Worm (Caenorhabditis elegans) whole organism, L1 larva: Measurements from ENCODE around the gene gipc-1.

ENCODE experiments used
- C16A3.4 ChIP-seq: fragments of 150-350 bp; optimal IDR thresholded peaks from 2 replicates; lab custom pipeline; 2014; ENCODE audit warnings: missing biosample characterization, missing genetic modification characterization
- F16B12.6 ChIP-seq: fragments of 150-350 bp; optimal IDR thresholded peaks from 2 replicates; lab custom pipeline; 2014; ENCODE audit warnings: missing biosample characterization, missing genetic modification characterization
- aha-1 ChIP-seq: fragments of 150-350 bp; optimal IDR thresholded peaks from 2 replicates; lab custom pipeline; 2014; ENCODE audit warnings: missing biosample characterization, missing genetic modification characterization
- alr-1 ChIP-seq: fragments of 200-800 bp; sonication (Bioruptor generic); optimal IDR thresholded peaks from 2 replicates; lab custom pipeline; 2018; ENCODE audit warnings: borderline replicate concordance, mild to moderate bottlenecking, missing genetic modification characterization, missing compliant biosample characterization
- blmp-1 ChIP-seq: fragments of 150-350 bp; optimal IDR thresholded peaks from 2 replicates; lab custom pipeline; 2014; ENCODE audit warnings: missing biosample characterization, missing genetic modification characterization
- ceh-63 ChIP-seq: fragments of 200-800 bp; sonication (Bioruptor generic); optimal IDR thresholded peaks from 2 replicates; lab custom pipeline; 2018; ENCODE audit warnings: mild to moderate bottlenecking, missing genetic modification characterization, missing compliant biosample characterization
- ceh-8 ChIP-seq: fragments of 200-800 bp; sonication (Bioruptor generic); optimal IDR thresholded peaks from 2 replicates; lab custom pipeline; 2018; ENCODE audit warnings: mild to moderate bottlenecking, missing genetic modification characterization, moderate library complexity, missing compliant biosample characterization
- ceh-88 ChIP-seq: fragments of 200-800 bp; sonication (Bioruptor generic); IDR thresholded peaks from 2 replicates; pipeline ENCODE4 v1.3.6; 2022; ENCODE audit warnings: missing genetic modification characterization, missing compliant biosample characterization
- ceh-90 ChIP-seq: sonication (generic microtip); optimal IDR thresholded peaks from 2 replicates; lab custom pipeline; 2016; ENCODE audit warnings: missing genetic modification characterization, missing compliant biosample characterization
- ces-1 ChIP-seq: fragments of 150-350 bp; optimal IDR thresholded peaks from 2 replicates; lab custom pipeline; 2014; ENCODE audit warnings: missing biosample characterization, missing genetic modification reagents, missing genetic modification characterization
- efl-1 ChIP-seq, 4 experiments: fragments of 150-350 bp; optimal IDR thresholded peaks in 3 of 4; peaks in 1 of 4; 1 replicate in 1 of 4; 2 replicates in 3 of 4; lab custom pipeline; 2014; ENCODE audit warnings: missing biosample characterization in 2 of 4, missing genetic modification characterization in 2 of 4, missing genetic modification reagents in 2 of 4
- efl-3 ChIP-seq: fragments of 200-800 bp; sonication (Bioruptor generic); optimal IDR thresholded peaks from 2 replicates; lab custom pipeline; 2018; ENCODE audit warnings: mild to moderate bottlenecking, missing genetic modification characterization, missing compliant biosample characterization
- egl-13 ChIP-seq: sonication (generic microtip); optimal IDR thresholded peaks from 2 replicates; lab custom pipeline; 2016; ENCODE audit warnings: missing genotype, missing genetic modification reagents, missing genetic modification characterization, missing compliant biosample characterization
- elt-3 ChIP-seq, 6 experiments: fragments of 150-350 bp in 1 of 6; sonication (generic microtip); optimal IDR thresholded peaks; 2 replicates each; lab custom pipeline; 2017 to 2018; ENCODE audit warnings: missing biosample characterization in 6 of 6, missing genetic modification characterization in 6 of 6, inconsistent platforms in 1 of 6
- fkh-10 ChIP-seq: sonication (generic microtip); optimal IDR thresholded peaks from 2 replicates; lab custom pipeline; 2017; ENCODE audit warnings: missing biosample characterization, missing genetic modification reagents, missing genetic modification characterization
- grh-1 ChIP-seq: fragments of 200-800 bp; sonication (Bioruptor generic); IDR thresholded peaks from 2 replicates; pipeline ENCODE4 v1.3.6; 2022; ENCODE audit warnings: missing genetic modification reagents, missing genetic modification characterization, missing compliant biosample characterization
- hlh-17 ChIP-seq: fragments of 200-800 bp; sonication (Bioruptor generic); optimal IDR thresholded peaks from 2 replicates; lab custom pipeline; 2018; ENCODE audit warnings: missing genetic modification characterization, mild to moderate bottlenecking, missing compliant biosample characterization, moderate library complexity, borderline replicate concordance
- hpl-2 ChIP-seq: fragments of 150-350 bp; optimal IDR thresholded peaks from 2 replicates; lab custom pipeline; 2014; ENCODE audit warnings: missing biosample characterization, missing genetic modification reagents, missing genetic modification characterization
- irx-1 ChIP-seq: sonication (generic microtip); optimal IDR thresholded peaks from 2 replicates; lab custom pipeline; 2016; ENCODE audit warnings: missing genetic modification characterization, missing compliant biosample characterization
- jun-1 ChIP-seq: fragments of 150-350 bp; optimal IDR thresholded peaks from 2 replicates; lab custom pipeline; 2014; ENCODE audit warnings: missing biosample characterization, missing genetic modification reagents, missing genetic modification characterization
- lin-13 ChIP-seq: fragments of 150-350 bp; optimal IDR thresholded peaks from 2 replicates; lab custom pipeline; 2014; ENCODE audit warnings: missing biosample characterization, missing genetic modification reagents, missing genetic modification characterization
- lin-14 ChIP-seq: fragments of 200-800 bp; sonication (Bioruptor generic); optimal IDR thresholded peaks from 2 replicates; lab custom pipeline; 2018; ENCODE audit warnings: mild to moderate bottlenecking, missing genetic modification characterization, moderate library complexity, missing compliant biosample characterization
- lin-15B ChIP-seq: fragments of 150-350 bp; sonication (generic microtip); optimal IDR thresholded peaks from 3 replicates; lab custom pipeline; 2014; ENCODE audit warnings: missing biosample characterization, missing genetic modification characterization
- lin-39 ChIP-seq: fragments of 150-350 bp; optimal IDR thresholded peaks from 2 replicates; lab custom pipeline; 2014; ENCODE audit warnings: missing biosample characterization, missing genetic modification reagents, missing genetic modification characterization
- mab-9 ChIP-seq: fragments of 200-800 bp; sonication (Bioruptor generic); IDR thresholded peaks from 2 replicates; pipeline ENCODE4 v1.3.6; 2022; ENCODE audit warnings: missing genetic modification reagents, missing genetic modification characterization, missing compliant biosample characterization
- mdl-1 ChIP-seq, 2 experiments: fragments of 150-350 bp; optimal IDR thresholded peaks; 2 replicates each; lab custom pipeline; 2014 to 2017; ENCODE audit warnings: missing biosample characterization in 2 of 2, missing genetic modification characterization in 2 of 2, inconsistent platforms in 1 of 2
- mep-1 ChIP-seq: fragments of 150-350 bp; optimal IDR thresholded peaks from 2 replicates; lab custom pipeline; 2014; ENCODE audit warnings: missing biosample characterization, missing genetic modification characterization
- nhr-11 ChIP-seq: fragments of 150-350 bp; optimal IDR thresholded peaks from 2 replicates; lab custom pipeline; 2014; ENCODE audit warnings: missing biosample characterization, missing genetic modification characterization
- nhr-12 ChIP-seq: sonication (generic microtip); optimal IDR thresholded peaks from 2 replicates; lab custom pipeline; 2017; ENCODE audit warnings: missing biosample characterization, missing genetic modification characterization
- nhr-19 ChIP-seq: fragments of 200-800 bp; sonication (Bioruptor generic); conservative IDR thresholded peaks from 2 replicates; pipeline ENCODE4 v1.3.6; 2022; ENCODE audit warnings: missing genetic modification characterization, missing compliant biosample characterization
- nhr-20 ChIP-seq: sonication (generic microtip); optimal IDR thresholded peaks from 2 replicates; lab custom pipeline; 2016; ENCODE audit warnings: mild to moderate bottlenecking, missing genetic modification characterization, missing compliant biosample characterization
- nhr-71 ChIP-seq: sonication (generic microtip); optimal IDR thresholded peaks from 2 replicates; lab custom pipeline; 2016; ENCODE audit warnings: mild to moderate bottlenecking, missing genetic modification characterization, moderate library complexity, missing compliant biosample characterization
- nhr-77 ChIP-seq: fragments of 150-350 bp; optimal IDR thresholded peaks from 2 replicates; lab custom pipeline; 2014; ENCODE audit warnings: missing biosample characterization, missing genetic modification characterization
- nhr-84 ChIP-seq: sonication (generic microtip); optimal IDR thresholded peaks from 2 replicates; lab custom pipeline; 2017; ENCODE audit warnings: missing biosample characterization, missing genetic modification characterization
- nhr-85 ChIP-seq: sonication (generic microtip); peaks from one replicate; lab custom pipeline; 2016; ENCODE audit warnings: missing genetic modification characterization, inconsistent platforms, missing compliant biosample characterization
- nhr-90 ChIP-seq: sonication (generic microtip); optimal IDR thresholded peaks from 2 replicates; lab custom pipeline; 2016; ENCODE audit warnings: mild to moderate bottlenecking, missing genetic modification characterization, missing compliant biosample characterization; ENCODE audit not compliant: poor library complexity
- pax-3 ChIP-seq: fragments of 200-800 bp; sonication (Bioruptor generic); optimal IDR thresholded peaks from 2 replicates; lab custom pipeline; 2018; ENCODE audit warnings: mild to moderate bottlenecking, missing genetic modification characterization, moderate library complexity, missing compliant biosample characterization
- pqm-1 ChIP-seq: sonication (generic microtip); optimal IDR thresholded peaks from 3 replicates; lab custom pipeline; 2017; ENCODE audit warnings: missing biosample characterization, missing genetic modification characterization
- rnt-1 ChIP-seq: sonication (generic microtip); optimal IDR thresholded peaks from 2 replicates; lab custom pipeline; 2016; ENCODE audit warnings: mild to moderate bottlenecking, missing genetic modification characterization, moderate library complexity, missing compliant biosample characterization
- skn-1 ChIP-seq: fragments of 150-350 bp; optimal IDR thresholded peaks from 2 replicates; lab custom pipeline; 2014; ENCODE audit warnings: missing biosample characterization, missing genetic modification characterization
- sup-37 ChIP-seq: fragments of 200-800 bp; sonication (Bioruptor generic); optimal IDR thresholded peaks from 2 replicates; lab custom pipeline; 2018; ENCODE audit warnings: mild to moderate bottlenecking, missing genetic modification characterization, missing compliant biosample characterization
- swsn-7 ChIP-seq: sonication (generic microtip); optimal IDR thresholded peaks from 2 replicates; lab custom pipeline; 2016; ENCODE audit warnings: missing genetic modification characterization, missing compliant biosample characterization
- tbx-2 ChIP-seq: sonication (generic microtip); optimal IDR thresholded peaks from 2 replicates; lab custom pipeline; 2016; ENCODE audit warnings: missing genetic modification characterization, missing compliant biosample characterization
- unc-130 ChIP-seq: fragments of 150-350 bp; optimal IDR thresholded peaks from 2 replicates; lab custom pipeline; 2017; ENCODE audit warnings: missing biosample characterization, missing genetic modification characterization, inconsistent platforms
- unc-30 ChIP-seq: sonication (generic microtip); optimal IDR thresholded peaks from 2 replicates; lab custom pipeline; 2017; ENCODE audit warnings: missing biosample characterization, missing genetic modification characterization
- unc-98 ChIP-seq: fragments of 200-800 bp; sonication (Bioruptor generic); IDR thresholded peaks from 2 replicates; pipeline ENCODE4 v1.3.6; 2022; ENCODE audit warnings: missing genetic modification characterization, missing compliant biosample characterization
- zag-1 ChIP-seq: fragments of 150-350 bp; optimal IDR thresholded peaks from 2 replicates; lab custom pipeline; 2014; ENCODE audit warnings: missing biosample characterization, missing genetic modification characterization
- zip-4 ChIP-seq: fragments of 200-800 bp; sonication (Bioruptor generic); optimal IDR thresholded peaks from 2 replicates; lab custom pipeline; 2018; ENCODE audit warnings: mild to moderate bottlenecking, missing genetic modification characterization, moderate library complexity, missing compliant biosample characterization
- ztf-11 ChIP-seq, 2 experiments: sonication (generic microtip); optimal IDR thresholded peaks; 2 replicates each; lab custom pipeline; 2016 to 2017; ENCODE audit warnings: missing genetic modification characterization in 2 of 2, missing biosample characterization in 1 of 2, missing compliant biosample characterization in 1 of 2

gipc-1 gene

DNA sequence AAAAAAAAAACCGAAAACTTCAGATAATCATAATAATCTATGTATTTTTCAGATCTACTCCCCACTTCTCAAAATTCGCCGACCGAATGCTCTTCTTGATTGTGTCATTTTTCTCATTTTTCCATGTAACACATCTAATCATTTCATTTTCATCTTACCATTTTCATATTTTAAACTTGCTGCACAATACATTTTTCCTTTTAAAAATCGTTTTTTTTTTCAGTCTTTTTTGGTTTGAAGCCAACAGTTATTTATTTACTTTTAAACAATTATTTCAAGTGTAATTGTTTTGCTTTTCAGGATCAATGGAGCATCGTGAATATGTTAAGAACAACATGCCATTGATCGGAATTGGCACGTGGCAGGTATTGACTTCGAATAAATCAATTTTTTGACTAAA lies 11.5 kb upstream of the gipc-1 start, which contains the start of gene C35D10.6:
C35D10.6 (plus strand) TSS at position 301 of the 400 bp plus-strand sequence.
- TF ChIP-seq efl-1 (optimal IDR thresholded peaks at IDR 0.05; lab: Kevin White, UChicago): no peak
- peak in 1 of 2 experiments; percentile 76 for TF ChIP-seq efl-1 (GFP tag; optimal IDR thresholded peaks at IDR 0.05 in 1 of 2; lab: Kevin White, UChicago)
- TF ChIP-seq swsn-7 (tag; lab: Kevin White, UChicago): no peak
- TF ChIP-seq nhr-12 (tag; lab: Kevin White, UChicago): no peak

DNA sequence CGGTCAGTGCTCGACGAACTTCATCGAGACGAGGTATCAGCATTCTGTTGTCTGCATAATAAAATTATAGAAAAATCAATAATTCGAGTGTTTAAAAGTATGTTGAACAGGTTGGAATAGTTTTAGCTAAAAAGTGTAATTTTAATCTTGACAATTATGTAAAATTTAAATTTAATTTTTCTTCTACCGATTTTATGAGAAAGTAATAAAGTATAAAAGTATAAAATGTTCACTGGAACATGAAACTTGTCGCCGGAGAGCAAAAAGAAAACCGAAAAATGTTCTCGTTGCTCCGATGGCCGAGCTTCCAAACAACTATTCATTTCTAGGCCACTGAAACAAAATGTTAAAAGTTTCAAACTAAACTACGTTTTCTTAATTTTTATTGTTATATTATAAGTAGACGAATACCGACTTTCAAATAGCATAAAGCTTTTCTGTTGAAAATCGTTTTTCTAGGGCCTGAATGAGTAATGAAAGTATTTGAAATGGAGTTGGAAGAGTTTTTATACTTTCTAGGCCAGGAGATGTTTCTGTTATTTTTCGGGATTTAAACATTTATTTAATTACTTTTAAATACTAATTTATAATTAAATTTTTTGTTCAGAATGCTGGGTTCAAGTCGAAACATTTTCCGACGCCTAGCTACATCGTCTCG lies 8.7 kb upstream of the gipc-1 start, which contains the start of the genes C35D10.10 and C35D10.5:
C35D10.10 (minus strand) TSS at position 51 of the 658 bp plus-strand sequence.
C35D10.5 (plus strand) TSS at position 608 of the 658 bp plus-strand sequence.
- TF ChIP-seq ceh-90 (peak; percentile 81), lin-14 (no peak), rnt-1 (tag; lab: Kevin White, UChicago) (peak; percentile 8), egl-13 (tag; lab: Kevin White, UChicago) (no peak), unc-130 (tag; lab: Kevin White, UChicago) (no peak), unc-30 (no peak), nhr-85 (no peak), hlh-17 (GFP tag; lab: Kevin White, UChicago) (no peak), alr-1 (tag; lab: Kevin White, UChicago) (no peak), nhr-71 (tag; lab: Kevin White, UChicago) (peak; percentile 34), skn-1 (tag; lab: Kevin White, UChicago) (no peak), C16A3.4 (tag; lab: Kevin White, UChicago) (no peak), lin-15B (tag; lab: Kevin White, UChicago) (no peak), swsn-7 (tag; lab: Kevin White, UChicago) (no peak), nhr-11 (tag; lab: Kevin White, UChicago) (no peak), nhr-77 (tag; lab: Kevin White, UChicago) (no peak), efl-1 (optimal IDR thresholded peaks at IDR 0.05; lab: Kevin White, UChicago) (no peak), efl-1 (GFP tag; optimal IDR thresholded peaks at IDR 0.05 in 1 of 2; lab: Kevin White, UChicago) (peak in 1 of 2 experiments; percentile 27), nhr-12 (tag; lab: Kevin White, UChicago) (no peak), tbx-2 (tag; lab: Kevin White, UChicago) (peak; percentile 20), grh-1 (no peak), jun-1 (tag; lab: Kevin White, UChicago) (no peak), ceh-88 (GFP tag; lab: Robert Waterston, UW) (no peak), ceh-63 (GFP tag; lab: Kevin White, UChicago) (no peak), sup-37 (GFP tag; lab: Kevin White, UChicago) (no peak), blmp-1 (no peak), nhr-84 (tag; lab: Kevin White, UChicago) (no peak), lin-13 (no peak), elt-3 (tag; optimal IDR thresholded peaks at IDR 0.05; lab: Kevin White, UChicago) (no peak), mab-9 (GFP tag; lab: Robert Waterston, UW) (no peak), mep-1 (tag; lab: Kevin White, UChicago) (no peak), lin-39 (tag; lab: Kevin White, UChicago) (no peak), ceh-8 (no peak), irx-1 (tag; lab: Kevin White, UChicago) (peak; percentile 33), zip-4 (GFP tag; lab: Kevin White, UChicago) (no peak), hpl-2 (GFP tag; lab: Kevin White, UChicago) (no peak), unc-98 (GFP tag; lab: Robert Waterston, UW) (no peak), nhr-90 (tag; lab: Kevin White, UChicago) (peak; percentile 48), pax-3 (tag; lab: Kevin White, UChicago) (no peak), fkh-10 (no peak), zag-1 (no peak), nhr-20 (tag; lab: Kevin White, UChicago) (peak; percentile 12), F16B12.6 (tag; lab: Kevin White, UChicago) (no peak), nhr-19 (GFP tag; lab: Robert Waterston, UW) (no peak), ztf-11 (tag; optimal IDR thresholded peaks at IDR 0.05; lab: Kevin White, UChicago) (peak in 1 of 2 experiments; percentile 39), ces-1 (GFP tag; lab: Kevin White, UChicago) (no peak), pqm-1 (tag; lab: Kevin White, UChicago) (no peak), mdl-1 (tag; optimal IDR thresholded peaks at IDR 0.05; lab: Kevin White, UChicago) (no peak), aha-1 (tag; lab: Kevin White, UChicago) (no peak), efl-3 (no peak)
